Worm (Caenorhabditis elegans) whole organism, L2 larva: ENCODE measurements around the gene ufc-1.

Source experiments
- ama-1 ChIP-seq: fragments of 150-350 bp; optimal IDR thresholded peaks from 2 replicates; lab custom pipeline; 2018; ENCODE audit warnings: inconsistent platforms
- ceh-82 ChIP-seq: fragments of 150-350 bp; optimal IDR thresholded peaks from 2 replicates; lab custom pipeline; 2014; ENCODE audit warnings: missing biosample characterization, missing genetic modification characterization
- egl-27 ChIP-seq: sonication (generic microtip); optimal IDR thresholded peaks from 3 replicates; lab custom pipeline; 2017; ENCODE audit warnings: missing biosample characterization, missing genetic modification reagents, missing genetic modification characterization
- lin-13 ChIP-seq: fragments of 150-350 bp; optimal IDR thresholded peaks from 2 replicates; lab custom pipeline; 2014; ENCODE audit warnings: missing biosample characterization, missing genetic modification reagents, missing genetic modification characterization
- nhr-10 ChIP-seq: sonication (generic microtip); optimal IDR thresholded peaks from 2 replicates; lab custom pipeline; 2017; ENCODE audit warnings: missing biosample characterization, missing genetic modification characterization
- nhr-12 ChIP-seq: fragments of 150-350 bp; optimal IDR thresholded peaks from 2 replicates; lab custom pipeline; 2014; ENCODE audit warnings: missing biosample characterization, missing genetic modification characterization
- nhr-237 ChIP-seq: fragments of 150-350 bp; optimal IDR thresholded peaks from 2 replicates; lab custom pipeline; 2014; ENCODE audit warnings: missing biosample characterization, missing genetic modification characterization
- skn-1 ChIP-seq: sonication (generic microtip); optimal IDR thresholded peaks from 2 replicates; lab custom pipeline; 2017; ENCODE audit warnings: missing biosample characterization, missing genetic modification characterization
- snpc-4 ChIP-seq: fragments of 150-350 bp; optimal IDR thresholded peaks from 2 replicates; lab custom pipeline; 2014; ENCODE audit warnings: missing biosample characterization, missing genetic modification characterization
- unc-39 ChIP-seq: fragments of 150-350 bp; optimal IDR thresholded peaks from 2 replicates; lab custom pipeline; 2014; ENCODE audit warnings: missing biosample characterization, missing genetic modification characterization
- unc-62 ChIP-seq: fragments of 150-350 bp; optimal IDR thresholded peaks from 2 replicates; lab custom pipeline; 2014; ENCODE audit warnings: missing biosample characterization, missing genetic modification reagents, missing genetic modification characterization
- zag-1 ChIP-seq: fragments of 150-350 bp; optimal IDR thresholded peaks from 2 replicates; lab custom pipeline; 2014; ENCODE audit warnings: missing biosample characterization, missing genetic modification characterization

ce11 chrIII:9336807-9337206, 5.5 kb downstream of the ufc-1 start:
- no peak for TF ChIP-seq snpc-4 (tag; lab: Kevin White, UChicago)
- TF ChIP-seq egl-27 (tag; lab: Kevin White, UChicago) = no peak
- TF ChIP-seq lin-13 = no peak
- no peak for TF ChIP-seq nhr-237
- TF ChIP-seq ceh-82 = no peak
- no peak for TF ChIP-seq skn-1 (tag; lab: Kevin White, UChicago)
- no peak for TF ChIP-seq ama-1
- no peak for TF ChIP-seq unc-39 (tag; lab: Kevin White, UChicago)
- no peak for TF ChIP-seq nhr-10 (tag; lab: Kevin White, UChicago)
- no peak for TF ChIP-seq unc-62
- TF ChIP-seq zag-1 (tag; lab: Kevin White, UChicago) = no peak
- no peak for TF ChIP-seq nhr-12 (tag; lab: Kevin White, UChicago)
